Worm (Caenorhabditis elegans) whole organism, midembryonic: ENCODE results near the gene Y47D3A.32.

ENCODE experiments used
- cog-1 ChIP-seq: sonication (generic microtip); optimal IDR thresholded peaks from 2 replicates; lab custom pipeline; 2016; ENCODE audit warnings: missing genetic modification characterization, missing compliant biosample characterization
- flt-1 ChIP-seq: fragments of 200-800 bp; sonication (Bioruptor generic); IDR thresholded peaks from 2 replicates; pipeline ENCODE4 v1.3.6; 2022; ENCODE audit warnings: missing genetic modification characterization, missing compliant biosample characterization
- med-1 ChIP-seq: sonication (generic microtip); optimal IDR thresholded peaks from 2 replicates; lab custom pipeline; 2017; ENCODE audit warnings: missing genetic modification characterization, mild to moderate bottlenecking, missing compliant biosample characterization, antibody characterized with exemption, missing genetic modification reagents; ENCODE audit not compliant: insufficient read depth
- ref-1 ChIP-seq: fragments of 200-800 bp; sonication (Bioruptor generic); conservative IDR thresholded peaks from 2 replicates; pipeline ENCODE4 v1.3.6; 2022; ENCODE audit warnings: missing genetic modification reagents, missing genetic modification characterization, missing compliant biosample characterization

DNA sequence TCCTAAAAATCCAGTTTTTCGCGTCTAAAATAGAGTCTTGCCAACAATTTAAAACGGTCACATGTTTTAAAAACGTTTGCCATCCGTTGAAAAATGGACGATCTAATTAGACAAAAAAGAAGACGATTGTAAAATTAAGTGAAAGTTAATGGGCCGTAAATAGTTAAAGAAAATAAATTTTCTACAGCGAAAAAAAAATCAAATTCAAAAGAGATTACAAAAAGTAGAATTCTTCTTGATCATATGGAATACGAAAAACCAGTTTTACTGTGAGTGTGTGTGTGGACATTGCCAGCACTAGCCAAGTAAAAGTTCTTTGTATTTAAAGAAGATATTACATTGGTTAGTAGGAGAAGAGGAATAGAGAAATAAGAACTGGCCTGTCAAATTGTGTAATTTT is 9.9 kb downstream of the Y47D3A.32 start:
- no peak for TF ChIP-seq ref-1 (GFP tag; lab: Robert Waterston, UW)
- no peak for TF ChIP-seq cog-1 (tag; lab: Kevin White, UChicago)
- no peak for TF ChIP-seq med-1
- no peak for TF ChIP-seq flt-1 (GFP tag; lab: Robert Waterston, UW)
